Worm (Caenorhabditis elegans): ENCODE results near the gene C18H7.1.

- TF ChIP-seq rec-8 (tag; optimal IDR thresholded peaks at IDR 0.05) (no peak), hmg-1.2 (GFP tag; IDR thresholded peaks at IDR 0.05) (peak; percentile 96)
Measured at ce11 chrIV:657932-658331, 42.6 kb downstream of the C18H7.1 start.

Measured in whole organism, young adult.